Worm (Caenorhabditis elegans) whole organism, L1 larva: Measurements from ENCODE around the gene syd-2.
A peak's percentile ranks its signal among the peaks of the same experiment; 100 is the strongest.

Source experiments
- C04F5.9 ChIP-seq: sonication (generic microtip); optimal IDR thresholded peaks from 2 replicates; lab custom pipeline; 2016; ENCODE audit warnings: missing genetic modification characterization, missing compliant biosample characterization
- C34B4.2 ChIP-seq: sonication (generic microtip); optimal IDR thresholded peaks from 2 replicates; lab custom pipeline; 2017; ENCODE audit warnings: mild to moderate bottlenecking, missing genetic modification characterization, missing compliant biosample characterization
- Y116A8C.19 ChIP-seq: sonication (generic microtip); optimal IDR thresholded peaks from 2 replicates; lab custom pipeline; 2016; ENCODE audit warnings: missing compliant biosample characterization, missing genetic modification characterization, borderline replicate concordance
- aha-1 ChIP-seq: fragments of 150-350 bp; optimal IDR thresholded peaks from 2 replicates; lab custom pipeline; 2014; ENCODE audit warnings: missing biosample characterization, missing genetic modification characterization
- alr-1 ChIP-seq: fragments of 200-800 bp; sonication (Bioruptor generic); optimal IDR thresholded peaks from 2 replicates; lab custom pipeline; 2018; ENCODE audit warnings: borderline replicate concordance, mild to moderate bottlenecking, missing genetic modification characterization, missing compliant biosample characterization
- aly-2 ChIP-seq: fragments of 150-350 bp; optimal IDR thresholded peaks from 2 replicates; lab custom pipeline; 2014; ENCODE audit warnings: missing biosample characterization, missing genetic modification characterization
- ama-1 ChIP-seq: fragments of 150-350 bp; optimal IDR thresholded peaks from 2 replicates; lab custom pipeline; 2014
- blmp-1 ChIP-seq: fragments of 150-350 bp; optimal IDR thresholded peaks from 2 replicates; lab custom pipeline; 2014; ENCODE audit warnings: missing biosample characterization, missing genetic modification characterization
- ceh-8 ChIP-seq: fragments of 200-800 bp; sonication (Bioruptor generic); optimal IDR thresholded peaks from 2 replicates; lab custom pipeline; 2018; ENCODE audit warnings: mild to moderate bottlenecking, missing genetic modification characterization, moderate library complexity, missing compliant biosample characterization
- ceh-88 ChIP-seq: fragments of 200-800 bp; sonication (Bioruptor generic); IDR thresholded peaks from 2 replicates; pipeline ENCODE4 v1.3.6; 2022; ENCODE audit warnings: missing genetic modification characterization, missing compliant biosample characterization
- ces-1 ChIP-seq: fragments of 150-350 bp; optimal IDR thresholded peaks from 2 replicates; lab custom pipeline; 2014; ENCODE audit warnings: missing biosample characterization, missing genetic modification reagents, missing genetic modification characterization
- efl-1 ChIP-seq, 4 experiments: fragments of 150-350 bp; optimal IDR thresholded peaks in 3 of 4; peaks in 1 of 4; 1 replicate in 1 of 4; 2 replicates in 3 of 4; lab custom pipeline; 2014; ENCODE audit warnings: missing biosample characterization in 2 of 4, missing genetic modification characterization in 2 of 4, missing genetic modification reagents in 2 of 4
- egl-13 ChIP-seq: sonication (generic microtip); optimal IDR thresholded peaks from 2 replicates; lab custom pipeline; 2016; ENCODE audit warnings: missing genotype, missing genetic modification reagents, missing genetic modification characterization, missing compliant biosample characterization
- elt-3 ChIP-seq, 6 experiments: fragments of 150-350 bp in 1 of 6; sonication (generic microtip); optimal IDR thresholded peaks; 2 replicates each; lab custom pipeline; 2017 to 2018; ENCODE audit warnings: missing biosample characterization in 6 of 6, missing genetic modification characterization in 6 of 6, inconsistent platforms in 1 of 6
- fkh-10 ChIP-seq: sonication (generic microtip); optimal IDR thresholded peaks from 2 replicates; lab custom pipeline; 2017; ENCODE audit warnings: missing biosample characterization, missing genetic modification reagents, missing genetic modification characterization
- fos-1 ChIP-seq: fragments of 150-350 bp; optimal IDR thresholded peaks from 2 replicates; lab custom pipeline; 2014; ENCODE audit warnings: missing biosample characterization, missing genetic modification characterization
- grh-1 ChIP-seq: fragments of 200-800 bp; sonication (Bioruptor generic); IDR thresholded peaks from 2 replicates; pipeline ENCODE4 v1.3.6; 2022; ENCODE audit warnings: missing genetic modification reagents, missing genetic modification characterization, missing compliant biosample characterization
- hlh-17 ChIP-seq: fragments of 200-800 bp; sonication (Bioruptor generic); optimal IDR thresholded peaks from 2 replicates; lab custom pipeline; 2018; ENCODE audit warnings: missing genetic modification characterization, mild to moderate bottlenecking, missing compliant biosample characterization, moderate library complexity, borderline replicate concordance
- hlh-4 ChIP-seq: sonication (generic microtip); optimal IDR thresholded peaks from 2 replicates; lab custom pipeline; 2016; ENCODE audit warnings: mild to moderate bottlenecking, missing genetic modification characterization, missing compliant biosample characterization
- irx-1 ChIP-seq: sonication (generic microtip); optimal IDR thresholded peaks from 2 replicates; lab custom pipeline; 2016; ENCODE audit warnings: missing genetic modification characterization, missing compliant biosample characterization
- lin-13 ChIP-seq: fragments of 150-350 bp; optimal IDR thresholded peaks from 2 replicates; lab custom pipeline; 2014; ENCODE audit warnings: missing biosample characterization, missing genetic modification reagents, missing genetic modification characterization
- lin-15B ChIP-seq: fragments of 150-350 bp; sonication (generic microtip); optimal IDR thresholded peaks from 3 replicates; lab custom pipeline; 2014; ENCODE audit warnings: missing biosample characterization, missing genetic modification characterization
- lin-39 ChIP-seq: fragments of 150-350 bp; optimal IDR thresholded peaks from 2 replicates; lab custom pipeline; 2014; ENCODE audit warnings: missing biosample characterization, missing genetic modification reagents, missing genetic modification characterization
- lir-3 ChIP-seq: sonication (generic microtip); optimal IDR thresholded peaks from 2 replicates; lab custom pipeline; 2016; ENCODE audit warnings: mild to moderate bottlenecking, missing genetic modification characterization, moderate library complexity, missing compliant biosample characterization; ENCODE audit not compliant: poor library complexity
- lsy-2 ChIP-seq, 2 experiments: fragments of 150-350 bp; optimal IDR thresholded peaks; 2 replicates each; lab custom pipeline; 2014; ENCODE audit warnings: missing biosample characterization in 2 of 2, missing genetic modification characterization in 2 of 2
- mdl-1 ChIP-seq, 2 experiments: fragments of 150-350 bp; optimal IDR thresholded peaks; 2 replicates each; lab custom pipeline; 2014 to 2017; ENCODE audit warnings: missing biosample characterization in 2 of 2, missing genetic modification characterization in 2 of 2, inconsistent platforms in 1 of 2
- nhr-12 ChIP-seq: sonication (generic microtip); optimal IDR thresholded peaks from 2 replicates; lab custom pipeline; 2017; ENCODE audit warnings: missing biosample characterization, missing genetic modification characterization
- nhr-19 ChIP-seq: fragments of 200-800 bp; sonication (Bioruptor generic); conservative IDR thresholded peaks from 2 replicates; pipeline ENCODE4 v1.3.6; 2022; ENCODE audit warnings: missing genetic modification characterization, missing compliant biosample characterization
- nhr-20 ChIP-seq: sonication (generic microtip); optimal IDR thresholded peaks from 2 replicates; lab custom pipeline; 2016; ENCODE audit warnings: mild to moderate bottlenecking, missing genetic modification characterization, missing compliant biosample characterization
- nhr-28 ChIP-seq: fragments of 150-350 bp; optimal IDR thresholded peaks from 2 replicates; lab custom pipeline; 2014; ENCODE audit warnings: missing biosample characterization, missing genetic modification characterization
- nhr-47 ChIP-seq: sonication (generic microtip); optimal IDR thresholded peaks from 2 replicates; lab custom pipeline; 2016; ENCODE audit warnings: mild to moderate bottlenecking, missing genetic modification characterization, moderate library complexity, missing compliant biosample characterization
- nhr-76 ChIP-seq: sonication (generic microtip); optimal IDR thresholded peaks from 2 replicates; lab custom pipeline; 2017; ENCODE audit warnings: missing biosample characterization, missing genetic modification characterization
- nhr-85 ChIP-seq: sonication (generic microtip); peaks from one replicate; lab custom pipeline; 2016; ENCODE audit warnings: missing genetic modification characterization, inconsistent platforms, missing compliant biosample characterization
- nhr-90 ChIP-seq: sonication (generic microtip); optimal IDR thresholded peaks from 2 replicates; lab custom pipeline; 2016; ENCODE audit warnings: mild to moderate bottlenecking, missing genetic modification characterization, missing compliant biosample characterization; ENCODE audit not compliant: poor library complexity
- pax-3 ChIP-seq: fragments of 200-800 bp; sonication (Bioruptor generic); optimal IDR thresholded peaks from 2 replicates; lab custom pipeline; 2018; ENCODE audit warnings: mild to moderate bottlenecking, missing genetic modification characterization, moderate library complexity, missing compliant biosample characterization
- rnt-1 ChIP-seq: sonication (generic microtip); optimal IDR thresholded peaks from 2 replicates; lab custom pipeline; 2016; ENCODE audit warnings: mild to moderate bottlenecking, missing genetic modification characterization, moderate library complexity, missing compliant biosample characterization
- skn-1 ChIP-seq: fragments of 150-350 bp; optimal IDR thresholded peaks from 2 replicates; lab custom pipeline; 2014; ENCODE audit warnings: missing biosample characterization, missing genetic modification characterization
- snu-23 ChIP-seq: sonication (generic microtip); optimal IDR thresholded peaks from 2 replicates; lab custom pipeline; 2016; ENCODE audit warnings: missing genetic modification characterization, missing compliant biosample characterization
- sup-37 ChIP-seq: fragments of 200-800 bp; sonication (Bioruptor generic); optimal IDR thresholded peaks from 2 replicates; lab custom pipeline; 2018; ENCODE audit warnings: mild to moderate bottlenecking, missing genetic modification characterization, missing compliant biosample characterization
- swsn-7 ChIP-seq: sonication (generic microtip); optimal IDR thresholded peaks from 2 replicates; lab custom pipeline; 2016; ENCODE audit warnings: missing genetic modification characterization, missing compliant biosample characterization
- unc-130 ChIP-seq: fragments of 150-350 bp; optimal IDR thresholded peaks from 2 replicates; lab custom pipeline; 2017; ENCODE audit warnings: missing biosample characterization, missing genetic modification characterization, inconsistent platforms
- unc-86 ChIP-seq: sonication (generic microtip); optimal IDR thresholded peaks from 2 replicates; lab custom pipeline; 2016; ENCODE audit warnings: missing genetic modification characterization, missing compliant biosample characterization
- unc-98 ChIP-seq: fragments of 200-800 bp; sonication (Bioruptor generic); IDR thresholded peaks from 2 replicates; pipeline ENCODE4 v1.3.6; 2022; ENCODE audit warnings: missing genetic modification characterization, missing compliant biosample characterization
- vab-15 ChIP-seq: sonication (generic microtip); optimal IDR thresholded peaks from 2 replicates; lab custom pipeline; 2017; ENCODE audit warnings: missing genotype, mild to moderate bottlenecking, missing genetic modification characterization, missing compliant biosample characterization
- ztf-11 ChIP-seq, 2 experiments: sonication (generic microtip); optimal IDR thresholded peaks; 2 replicates each; lab custom pipeline; 2016 to 2017; ENCODE audit warnings: missing genetic modification characterization in 2 of 2, missing biosample characterization in 1 of 2, missing compliant biosample characterization in 1 of 2

syd-2 gene

ce11 chrX:10576410-10576809 is 21.4 kb upstream of the syd-2 start (continued):
- TF ChIP-seq ztf-11 (tag; optimal IDR thresholded peaks at IDR 0.05; lab: Kevin White, UChicago) = no peak

- no peak for TF ChIP-seq nhr-85 (tag; lab: Kevin White, UChicago)
- TF ChIP-seq fos-1 (tag; lab: Kevin White, UChicago) = no peak
- TF ChIP-seq fkh-10 (GFP tag; lab: Kevin White, UChicago) = no peak
- TF ChIP-seq alr-1 = no peak
- TF ChIP-seq nhr-76 = no peak
- TF ChIP-seq efl-1 (optimal IDR thresholded peaks at IDR 0.05; lab: Kevin White, UChicago) = no peak
- TF ChIP-seq efl-1 (GFP tag; optimal IDR thresholded peaks at IDR 0.05 in 1 of 2; lab: Kevin White, UChicago) = no peak
Observed at ce11 chrX:10569185-10569584, 14.1 kb upstream of the syd-2 start, which contains the start of gene bet-2. Gene bet-2, plus strand, starts transcription at chrX:10569273.

DNA sequence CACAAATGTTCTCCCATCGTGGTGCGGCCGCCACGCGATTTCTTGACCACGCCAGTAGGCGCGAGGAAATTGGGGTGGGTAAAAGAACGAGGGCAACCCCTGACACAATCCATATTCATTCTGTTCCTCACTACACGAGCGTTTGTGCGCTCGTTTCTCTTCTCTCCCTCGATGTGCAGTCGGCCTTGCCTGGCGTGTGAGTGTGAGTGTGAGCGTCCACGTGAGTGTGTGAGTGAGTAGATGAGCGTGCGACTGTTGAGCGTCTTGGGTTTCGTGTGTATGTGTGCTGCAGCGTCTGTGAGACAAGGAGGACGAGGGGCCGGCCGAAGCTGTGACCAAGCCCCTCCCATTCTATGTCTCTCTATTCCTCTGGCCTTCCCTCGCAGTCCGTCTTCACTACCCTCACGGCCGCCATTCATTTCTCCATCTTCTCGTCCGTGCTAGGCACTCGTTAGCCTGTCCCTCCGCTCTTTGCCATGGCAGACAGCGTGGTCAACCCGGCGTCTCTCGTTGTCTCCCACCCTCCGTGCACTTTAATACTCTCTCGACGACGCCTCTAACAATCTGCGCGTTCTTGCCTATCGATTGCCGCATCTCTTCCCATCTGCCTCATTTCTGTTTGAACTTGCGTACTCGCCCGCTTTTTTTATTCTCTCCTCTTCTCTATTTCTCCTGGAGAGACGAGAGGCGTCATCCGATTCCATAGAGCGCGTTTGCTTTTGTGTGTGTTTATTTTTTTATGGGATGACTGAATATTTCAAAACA is 13.5 kb upstream of the syd-2 start:
- peak; percentile 87 for TF ChIP-seq nhr-19
- TF ChIP-seq nhr-85 (tag; lab: Kevin White, UChicago) = peak; percentile 99
- TF ChIP-seq pax-3 = peak; percentile 63
- TF ChIP-seq lin-15B (tag; lab: Kevin White, UChicago) = peak; percentile 72
- peak; percentile 97 for TF ChIP-seq snu-23 (GFP tag; lab: Kevin White, UChicago)
- TF ChIP-seq fos-1 (tag; lab: Kevin White, UChicago) = peak; percentile 56
- peak; percentile 87 for TF ChIP-seq irx-1 (tag; lab: Kevin White, UChicago)
- peak in 1 of 2 experiments; percentile 92 for TF ChIP-seq ztf-11 (tag; optimal IDR thresholded peaks at IDR 0.05; lab: Kevin White, UChicago)
- TF ChIP-seq rnt-1 (tag; lab: Kevin White, UChicago) = peak; percentile 88
- peak in 2 of 6 experiments; percentile 33 to 91 for TF ChIP-seq elt-3 (tag; optimal IDR thresholded peaks at IDR 0.05; lab: Kevin White, UChicago)
- no peak for TF ChIP-seq C34B4.2
- peak; percentile 43 for TF ChIP-seq lin-39 (tag; lab: Kevin White, UChicago)
- peak; percentile 89 to 90 for TF ChIP-seq lsy-2 (tag; optimal IDR thresholded peaks at IDR 0.05; lab: Kevin White, UChicago)
- TF ChIP-seq nhr-12 = no peak
- TF ChIP-seq vab-15 = peak; percentile 53
- peak; percentile 83; the same call in 1 of the 2 replicates for TF ChIP-seq ceh-88 (GFP tag; lab: Robert Waterston, UW)
- peak; percentile 21 for TF ChIP-seq aly-2 (tag; lab: Kevin White, UChicago)
- peak; percentile 78 for TF ChIP-seq grh-1 (GFP tag; lab: Robert Waterston, UW)
- peak; percentile 93 for TF ChIP-seq skn-1
- no peak for TF ChIP-seq sup-37 (GFP tag; lab: Kevin White, UChicago)
- TF ChIP-seq swsn-7 (tag; lab: Kevin White, UChicago) = peak; percentile 99
- peak; percentile 96 for TF ChIP-seq egl-13 (tag; lab: Kevin White, UChicago)
- TF ChIP-seq ces-1 (GFP tag; lab: Kevin White, UChicago) = no peak
- TF ChIP-seq Y116A8C.19 (tag; lab: Kevin White, UChicago) = no peak
- peak; percentile 70 for TF ChIP-seq ama-1 (lab: Kevin White, UChicago)
- peak; percentile 91 for TF ChIP-seq nhr-90 (tag; lab: Kevin White, UChicago)
- peak; percentile 97 for TF ChIP-seq unc-86
- peak; percentile 82 for TF ChIP-seq lir-3 (tag; lab: Kevin White, UChicago)
- peak; percentile 43 for TF ChIP-seq C04F5.9 (tag; lab: Kevin White, UChicago)
- peak; percentile 87 for TF ChIP-seq blmp-1 (tag; lab: Kevin White, UChicago)
- no peak for TF ChIP-seq hlh-17 (GFP tag; lab: Kevin White, UChicago)
- TF ChIP-seq unc-98 (GFP tag; lab: Robert Waterston, UW) = no peak
- TF ChIP-seq mdl-1 (tag; optimal IDR thresholded peaks at IDR 0.05; lab: Kevin White, UChicago) = peak in 1 of 2 experiments; percentile 97
- TF ChIP-seq nhr-28 (tag; lab: Kevin White, UChicago) = no peak
- TF ChIP-seq hlh-4 (tag; lab: Kevin White, UChicago) = no peak
- TF ChIP-seq nhr-20 = peak; percentile 98
- TF ChIP-seq ceh-8 (GFP tag; lab: Kevin White, UChicago) = peak; percentile 85
- TF ChIP-seq nhr-47 (tag; lab: Kevin White, UChicago) = peak; percentile 96
- TF ChIP-seq nhr-76 = no peak
- TF ChIP-seq aha-1 (tag; lab: Kevin White, UChicago) = peak; percentile 28
- TF ChIP-seq lin-13 (GFP tag; lab: Kevin White, UChicago) = peak; percentile 74
- peak; percentile 45 for TF ChIP-seq unc-130 (tag; lab: Kevin White, UChicago)
